Fruit fly (Drosophila melanogaster) whole organism, embryonic: ENCODE measurements around the gene CG12054.

Experiments
- Atf6 ChIP-seq: fragments of 200-800 bp; sonication (Bioruptor generic); IDR thresholded peaks from 2 replicates; pipeline ENCODE4 v1.3.6; 2022; ENCODE audit warnings: missing biosample characterization, missing genetic modification characterization
- BEAF-32 ChIP-seq: fragments of 200-800 bp; sonication (Bioruptor generic); optimal IDR thresholded peaks from 3 replicates; lab custom pipeline; 2017; ENCODE audit warnings: missing biosample characterization, missing genetic modification characterization, mild to moderate bottlenecking, moderate library complexity, missing genetic modification reagents
- BtbVII ChIP-seq: fragments of 200-800 bp; sonication (Bioruptor generic); optimal IDR thresholded peaks from 3 replicates; lab custom pipeline; 2017; ENCODE audit warnings: missing biosample characterization, mild to moderate bottlenecking, missing genetic modification characterization
- CG1024 ChIP-seq: fragments of 200-800 bp; sonication (Bioruptor generic); IDR thresholded peaks from 2 replicates; pipeline ENCODE4 v1.3.6; 2022; ENCODE audit warnings: missing biosample characterization, missing genetic modification characterization
- CG10543 ChIP-seq: fragments of 200-800 bp; sonication (Bioruptor generic); optimal IDR thresholded peaks from 3 replicates; lab custom pipeline; 2017; ENCODE audit warnings: missing biosample characterization, mild to moderate bottlenecking, missing genetic modification characterization, moderate library complexity
- CG11723 ChIP-seq: fragments of 200-800 bp; sonication (Bioruptor generic); optimal IDR thresholded peaks from 2 replicates; lab custom pipeline; 2017; ENCODE audit warnings: missing biosample characterization, mild to moderate bottlenecking, missing genetic modification characterization
- CG12155 ChIP-seq: fragments of 200-800 bp; sonication (Bioruptor generic); optimal IDR thresholded peaks from 3 replicates; lab custom pipeline; 2016; ENCODE audit warnings: missing biosample characterization, missing genetic modification characterization
- CG13894 ChIP-seq: fragments of 200-800 bp; sonication (Bioruptor generic); optimal IDR thresholded peaks from 3 replicates; lab custom pipeline; 2018; ENCODE audit warnings: missing biosample characterization, mild to moderate bottlenecking, missing genetic modification characterization, moderate library complexity
- CG15479 ChIP-seq: fragments of 200-800 bp; sonication (Bioruptor generic); optimal IDR thresholded peaks from 3 replicates; lab custom pipeline; 2019; ENCODE audit warnings: missing biosample characterization, mild to moderate bottlenecking, missing genetic modification characterization, moderate library complexity
- CG1602 ChIP-seq: fragments of 200-800 bp; sonication (Bioruptor generic); optimal IDR thresholded peaks from 3 replicates; lab custom pipeline; 2016; ENCODE audit warnings: missing biosample characterization, missing genetic modification characterization
- CG30431 ChIP-seq: fragments of 200-800 bp; sonication (Bioruptor generic); optimal IDR thresholded peaks from 2 replicates; lab custom pipeline; 2017; ENCODE audit warnings: missing biosample characterization, missing genetic modification characterization
- CG7372 ChIP-seq: fragments of 200-800 bp; sonication (Bioruptor generic); IDR thresholded peaks from 2 replicates; pipeline ENCODE4 v1.3.6; 2022; ENCODE audit warnings: missing biosample characterization, missing genetic modification characterization
- CG7745 ChIP-seq: fragments of 200-800 bp; sonication (Bioruptor generic); optimal IDR thresholded peaks from 2 replicates; lab custom pipeline; 2018; ENCODE audit warnings: missing biosample characterization, mild to moderate bottlenecking, missing genetic modification characterization, moderate library complexity
- CG8478 ChIP-seq: fragments of >200 bp; optimal IDR thresholded peaks from 2 replicates; lab custom pipeline; 2018
- CG9437 ChIP-seq: fragments of 200-800 bp; sonication (Bioruptor generic); optimal IDR thresholded peaks from 2 replicates; lab custom pipeline; 2018; ENCODE audit warnings: missing biosample characterization, mild to moderate bottlenecking, missing genetic modification characterization
- CG9797 ChIP-seq: fragments of 200-800 bp; sonication (Bioruptor generic); optimal IDR thresholded peaks from 3 replicates; lab custom pipeline; 2018; ENCODE audit warnings: missing biosample characterization, mild to moderate bottlenecking, missing genetic modification characterization
- CG9876 ChIP-seq: fragments of 200-800 bp; sonication (Bioruptor generic); optimal IDR thresholded peaks from 2 replicates; lab custom pipeline; 2016; ENCODE audit warnings: missing biosample characterization, missing genetic modification characterization
- CTCF ChIP-seq: fragments of 200-800 bp; sonication (Bioruptor generic); optimal IDR thresholded peaks from 2 replicates; lab custom pipeline; 2017; ENCODE audit warnings: missing biosample characterization, mild to moderate bottlenecking, missing genetic modification characterization, moderate library complexity
- Ets65A ChIP-seq: fragments of 200-800 bp; sonication (Bioruptor generic); peaks from one replicate; lab custom pipeline; 2016; ENCODE audit warnings: missing biosample characterization, missing genetic modification characterization
- Fer3 ChIP-seq: fragments of 200-800 bp; sonication (Bioruptor generic); optimal IDR thresholded peaks from 2 replicates; lab custom pipeline; 2018; ENCODE audit warnings: missing biosample characterization, mild to moderate bottlenecking, missing genetic modification characterization, moderate library complexity
- Hey ChIP-seq: fragments of 200-800 bp; sonication (Bioruptor generic); optimal IDR thresholded peaks from 3 replicates; lab custom pipeline; 2018; ENCODE audit warnings: missing biosample characterization, mild to moderate bottlenecking, missing genetic modification characterization
- Max ChIP-seq: fragments of 200-800 bp; sonication (Bioruptor generic); optimal IDR thresholded peaks from 2 replicates; lab custom pipeline; 2016; ENCODE audit warnings: missing biosample characterization, mild to moderate bottlenecking, missing genetic modification characterization
- Sry-δ ChIP-seq: fragments of 200-800 bp; sonication (Bioruptor generic); optimal IDR thresholded peaks from 2 replicates; lab custom pipeline; 2016; ENCODE audit warnings: missing biosample characterization, missing genetic modification characterization
- Xbp1 ChIP-seq: fragments of 200-800 bp; sonication (Bioruptor generic); optimal IDR thresholded peaks from 3 replicates; lab custom pipeline; 2016; ENCODE audit warnings: missing biosample characterization, mild to moderate bottlenecking, missing genetic modification characterization
- ara ChIP-seq: fragments of 200-800 bp; sonication (Bioruptor generic); IDR thresholded peaks from 2 replicates; pipeline ENCODE4 v1.3.6; 2022; ENCODE audit warnings: missing biosample characterization, missing genetic modification characterization
- bowl ChIP-seq: fragments of 200-800 bp; sonication (Bioruptor generic); IDR thresholded peaks from 2 replicates; pipeline ENCODE4 v1.3.6; 2022; ENCODE audit warnings: missing biosample characterization, missing genetic modification characterization
- chn ChIP-seq: fragments of 200-800 bp; sonication (Bioruptor generic); optimal IDR thresholded peaks from 2 replicates; lab custom pipeline; 2016; ENCODE audit warnings: missing biosample characterization, missing genetic modification characterization
- corto ChIP-seq: fragments of 200-800 bp; sonication (Bioruptor generic); optimal IDR thresholded peaks from 2 replicates; lab custom pipeline; 2016; ENCODE audit warnings: missing biosample characterization, mild to moderate bottlenecking, missing genetic modification characterization, moderate library complexity
- crp ChIP-seq, 2 experiments: fragments of 200-800 bp; sonication (Bioruptor generic); optimal IDR thresholded peaks; 2 replicates in 1 of 2; 3 replicates in 1 of 2; lab custom pipeline; 2017; ENCODE audit warnings: missing biosample characterization in 2 of 2, missing genetic modification characterization in 2 of 2, mild to moderate bottlenecking in 1 of 2, moderate library complexity in 1 of 2
- dysf ChIP-seq: fragments of 200-800 bp; sonication (Bioruptor generic); IDR thresholded peaks from 3 replicates; pipeline ENCODE4 v1.3.6; 2022; ENCODE audit warnings: missing biosample characterization, missing genetic modification characterization
- fd102C ChIP-seq: fragments of 200-800 bp; sonication (Bioruptor generic); optimal IDR thresholded peaks from 2 replicates; lab custom pipeline; 2018; ENCODE audit warnings: missing biosample characterization, mild to moderate bottlenecking, missing genetic modification characterization, moderate library complexity
- jigr1 ChIP-seq: fragments of 200-800 bp; sonication (Bioruptor generic); IDR thresholded peaks from 3 replicates; pipeline ENCODE4 v1.3.6; 2022; ENCODE audit warnings: missing biosample characterization, missing genetic modification characterization
- klu ChIP-seq: fragments of 200-800 bp; sonication (Bioruptor generic); IDR thresholded peaks from 2 replicates; pipeline ENCODE4 v1.3.6; 2022; ENCODE audit warnings: missing biosample characterization, missing genetic modification characterization
- lbe ChIP-seq: fragments of 200-800 bp; sonication (Bioruptor generic); optimal IDR thresholded peaks from 2 replicates; lab custom pipeline; 2016; ENCODE audit warnings: missing biosample characterization, mild to moderate bottlenecking, missing genetic modification characterization
- lola ChIP-seq, 3 experiments: fragments of >200 bp in 2 of 3; fragments of 200-800 bp in 1 of 3; sonication (Bioruptor generic) in 1 of 3; optimal IDR thresholded peaks; 2 replicates each; lab custom pipeline; 2017 to 2019; ENCODE audit warnings: missing biosample characterization in 3 of 3, missing genetic modification characterization in 3 of 3, mild to moderate bottlenecking in 1 of 3, moderate library complexity in 1 of 3
- ranshi ChIP-seq: fragments of 200-800 bp; sonication (Bioruptor generic); IDR thresholded peaks from 2 replicates; pipeline ENCODE4 v1.3.6; 2022; ENCODE audit warnings: missing biosample characterization, missing genetic modification characterization
- salm ChIP-seq: fragments of 200-800 bp; sonication (Bioruptor generic); optimal IDR thresholded peaks from 2 replicates; lab custom pipeline; 2018; ENCODE audit warnings: missing biosample characterization, mild to moderate bottlenecking, missing genetic modification characterization
- stwl ChIP-seq: fragments of 200-800 bp; sonication (Bioruptor generic); optimal IDR thresholded peaks from 3 replicates; lab custom pipeline; 2018; ENCODE audit warnings: missing biosample characterization, mild to moderate bottlenecking, missing genetic modification characterization, moderate library complexity
- tap ChIP-seq: fragments of 200-800 bp; optimal IDR thresholded peaks from 3 replicates; lab custom pipeline; 2019; ENCODE audit warnings: missing biosample characterization, mild to moderate bottlenecking, missing genetic modification characterization, moderate library complexity
- tgo ChIP-seq: fragments of 200-800 bp; sonication (Bioruptor generic); IDR thresholded peaks from 3 replicates; pipeline ENCODE4 v1.3.6; 2022; ENCODE audit warnings: missing biosample characterization, missing genetic modification characterization
- tin ChIP-seq: fragments of 200-800 bp; sonication (Bioruptor generic); optimal IDR thresholded peaks from 3 replicates; lab custom pipeline; 2016; ENCODE audit warnings: missing biosample characterization, missing genetic modification characterization
- tll ChIP-seq, 2 experiments: fragments of 200-800 bp in 1 of 2; fragments of >200 bp in 1 of 2; sonication (Bioruptor generic) in 1 of 2; optimal IDR thresholded peaks; 2 replicates each; lab custom pipeline; 2017 to 2019; ENCODE audit warnings: missing biosample characterization in 2 of 2, missing genetic modification characterization in 2 of 2, mild to moderate bottlenecking in 1 of 2, moderate library complexity in 1 of 2
- vvl ChIP-seq: fragments of 200-800 bp; sonication (Bioruptor generic); IDR thresholded peaks from 2 replicates; pipeline ENCODE4 v1.3.6; 2022; ENCODE audit warnings: missing biosample characterization, missing genetic modification characterization
- zen ChIP-seq: fragments of 200-800 bp; sonication (Bioruptor generic); optimal IDR thresholded peaks from 3 replicates; lab custom pipeline; 2018; ENCODE audit warnings: missing biosample characterization, mild to moderate bottlenecking, missing genetic modification characterization, moderate library complexity
- zf30C ChIP-seq: fragments of 200-800 bp; sonication (Bioruptor generic); optimal IDR thresholded peaks from 3 replicates; lab custom pipeline; 2018; ENCODE audit warnings: missing biosample characterization, mild to moderate bottlenecking, missing genetic modification characterization

Gene CG12054

dm6 chr3R:31220456-31221336, at the start of gene CG12054 (continued):
- TF ChIP-seq stwl (peak; percentile 25), dysf (no peak), CG10543 (GFP tag; lab: Kevin White, UChicago) (no peak), CG8478 (lab: Kevin White, UChicago) (peak; percentile 90), zen (tag; lab: Kevin White, UChicago) (peak; percentile 34), fd102C (GFP tag; lab: Kevin White, UChicago) (no peak), CG13894 (peak; percentile 7), CG9876 (GFP tag; lab: Kevin White, UChicago) (no peak), Sry-δ (GFP tag; lab: Kevin White, UChicago) (peak; percentile 70), BEAF-32 (GFP tag; lab: Kevin White, UChicago) (peak; percentile 50), CG9437 (GFP tag; lab: Kevin White, UChicago) (peak; percentile 90), jigr1 (GFP tag; lab: Robert Waterston, UW) (no peak), vvl (GFP tag; lab: Robert Waterston, UW) (no peak), zf30C (GFP tag; lab: Kevin White, UChicago) (no peak), CG9797 (GFP tag; lab: Kevin White, UChicago) (peak; percentile 91), CG12155 (GFP tag; lab: Kevin White, UChicago) (peak; percentile 48), tgo (no peak)

- peak; percentile 27 for TF ChIP-seq CTCF (GFP tag; lab: Kevin White, UChicago)
- peak; percentile 52 for TF ChIP-seq Ets65A (GFP tag; lab: Kevin White, UChicago)
- TF ChIP-seq CG1602: no peak
These were observed 38.7 kb upstream of the CG12054 start for dm6 chr3R:31181816-31182215.

- no peak for TF ChIP-seq Hey (tag; lab: Kevin White, UChicago)
- no peak for TF ChIP-seq corto (GFP tag; lab: Kevin White, UChicago)
- no peak for TF ChIP-seq chn (GFP tag; lab: Kevin White, UChicago)
- TF ChIP-seq lbe (GFP tag; lab: Kevin White, UChicago): no peak
- TF ChIP-seq CG15479 (GFP tag; lab: Kevin White, UChicago): peak; percentile 83
- peak in 1 of 2 experiments; percentile 35 for TF ChIP-seq tll (GFP tag; optimal IDR thresholded peaks at IDR 0.05; lab: Kevin White, UChicago)
- TF ChIP-seq, all 482 proteins: peak for 2
These were observed 27.4 kb upstream of the CG12054 start, which contains the start of gene bnk for dm6 chr3R:31193062-31193461. Gene bnk (plus strand): TSS chr3R:31193362.

- TF ChIP-seq CG7372 (GFP tag; lab: Robert Waterston, UW) (no peak), CG1024 (no peak), crp (GFP tag; optimal IDR thresholded peaks at IDR 0.05; lab: Kevin White, UChicago) (no peak), ranshi (GFP tag; lab: Robert Waterston, UW) (no peak), klu (GFP tag; lab: Robert Waterston, UW) (no peak), tap (tag; lab: Kevin White, UChicago) (no peak), CG30431 (GFP tag; lab: Kevin White, UChicago) (no peak), lola (GFP tag; optimal IDR thresholded peaks at IDR 0.05; lab: Kevin White, UChicago) (no peak), Max (GFP tag; lab: Kevin White, UChicago) (no peak), Ets65A (GFP tag; lab: Kevin White, UChicago) (peak; percentile 60), bowl (GFP tag; lab: Robert Waterston, UW) (no peak), CG11723 (GFP tag; lab: Kevin White, UChicago) (no peak), BtbVII (no peak), ara (GFP tag; lab: Robert Waterston, UW) (no peak), Xbp1 (GFP tag; lab: Kevin White, UChicago) (no peak), CG7745 (tag; lab: Kevin White, UChicago) (no peak), tin (no peak), CG13894 (peak; percentile 46), Atf6 (GFP tag; lab: Robert Waterston, UW) (no peak), Fer3 (tag; lab: Kevin White, UChicago) (no peak), salm (tag; lab: Kevin White, UChicago) (no peak), CG1602 (no peak)
These were observed 25.9 kb upstream of the CG12054 start for dm6 chr3R:31194627-31195026.
